Fruit fly (Drosophila melanogaster) whole organism, embryonic: ENCODE measurements around the gene TwdlF.
A peak's percentile ranks its signal among the peaks of the same experiment; 100 is the strongest.

Source experiments
- Adf1 ChIP-seq: fragments of 200-800 bp; sonication (Bioruptor generic); IDR thresholded peaks from 2 replicates; pipeline ENCODE4 v1.3.6; 2022; ENCODE audit warnings: missing biosample characterization, missing genetic modification characterization
- BtbVII ChIP-seq: fragments of 200-800 bp; sonication (Bioruptor generic); optimal IDR thresholded peaks from 3 replicates; lab custom pipeline; 2017; ENCODE audit warnings: missing biosample characterization, mild to moderate bottlenecking, missing genetic modification characterization
- CG10209 ChIP-seq: fragments of 200-800 bp; sonication (Bioruptor generic); optimal IDR thresholded peaks from 3 replicates; lab custom pipeline; 2017; ENCODE audit warnings: missing biosample characterization, mild to moderate bottlenecking, missing genetic modification characterization, missing genetic modification reagents
- CG1024 ChIP-seq: fragments of 200-800 bp; sonication (Bioruptor generic); IDR thresholded peaks from 2 replicates; pipeline ENCODE4 v1.3.6; 2022; ENCODE audit warnings: missing biosample characterization, missing genetic modification characterization
- CG11456 ChIP-seq: fragments of 200-800 bp; sonication (Bioruptor generic); IDR thresholded peaks from 3 replicates; pipeline ENCODE4 v1.3.6; 2022; ENCODE audit warnings: missing biosample characterization, missing genetic modification characterization
- CG12236 ChIP-seq: fragments of 200-800 bp; sonication (Bioruptor generic); optimal IDR thresholded peaks from 2 replicates; lab custom pipeline; 2016; ENCODE audit warnings: missing biosample characterization, missing genetic modification characterization
- CG15011 ChIP-seq: fragments of 200-800 bp; sonication (Bioruptor generic); optimal IDR thresholded peaks from 3 replicates; lab custom pipeline; 2018; ENCODE audit warnings: missing biosample characterization, mild to moderate bottlenecking, missing genetic modification characterization
- CG15696 ChIP-seq: fragments of 200-800 bp; sonication (Bioruptor generic); optimal IDR thresholded peaks from 2 replicates; lab custom pipeline; 2019; ENCODE audit warnings: missing biosample characterization, mild to moderate bottlenecking, missing genetic modification characterization, moderate library complexity
- CG3163 ChIP-seq: fragments of 200-800 bp; sonication (Bioruptor generic); optimal IDR thresholded peaks from 3 replicates; lab custom pipeline; 2016; ENCODE audit warnings: missing biosample characterization, missing genetic modification characterization
- CG33213 ChIP-seq: fragments of 200-800 bp; sonication (Bioruptor generic); optimal IDR thresholded peaks from 3 replicates; lab custom pipeline; 2016; ENCODE audit warnings: missing biosample characterization, missing genetic modification characterization
- CG34376 ChIP-seq: fragments of 200-800 bp; sonication (Bioruptor generic); optimal IDR thresholded peaks from 2 replicates; lab custom pipeline; 2018; ENCODE audit warnings: missing biosample characterization, mild to moderate bottlenecking, missing genetic modification characterization
- CG4730 ChIP-seq: fragments of 200-800 bp; sonication (Bioruptor generic); IDR thresholded peaks from 2 replicates; pipeline ENCODE4 v1.3.6; 2022; ENCODE audit warnings: missing biosample characterization, missing genetic modification characterization
- CG4854 ChIP-seq: fragments of 200-800 bp; sonication (Bioruptor generic); optimal IDR thresholded peaks from 2 replicates; lab custom pipeline; 2016; ENCODE audit warnings: missing biosample characterization, missing genetic modification characterization, inconsistent platforms
- CG8089 ChIP-seq: fragments of 200-800 bp; sonication (Bioruptor generic); optimal IDR thresholded peaks from 3 replicates; lab custom pipeline; 2016; ENCODE audit warnings: missing biosample characterization, missing genetic modification characterization
- CG8478 ChIP-seq: fragments of >200 bp; optimal IDR thresholded peaks from 2 replicates; lab custom pipeline; 2018
- D19A ChIP-seq: fragments of 200-800 bp; optimal IDR thresholded peaks from 3 replicates; lab custom pipeline; 2019; ENCODE audit warnings: missing biosample characterization, mild to moderate bottlenecking, missing genetic modification characterization, moderate library complexity
- E2f2 ChIP-seq: fragments of 200-800 bp; sonication (Bioruptor generic); IDR thresholded peaks from 2 replicates; pipeline ENCODE4 v1.3.6; 2022; ENCODE audit warnings: missing biosample characterization, missing genetic modification characterization
- Elba2 ChIP-seq: fragments of 200-800 bp; sonication (Bioruptor generic); optimal IDR thresholded peaks from 3 replicates; lab custom pipeline; 2016; ENCODE audit warnings: missing biosample characterization, missing genetic modification characterization
- HmgD ChIP-seq: fragments of 200-800 bp; sonication (Bioruptor generic); optimal IDR thresholded peaks from 3 replicates; lab custom pipeline; 2016; ENCODE audit warnings: missing biosample characterization, missing genetic modification characterization
- Kr ChIP-seq: fragments of 200-800 bp; sonication (Bioruptor generic); optimal IDR thresholded peaks from 2 replicates; lab custom pipeline; 2017; ENCODE audit warnings: missing biosample characterization, mild to moderate bottlenecking, missing genetic modification characterization
- Lhr ChIP-seq: fragments of 200-800 bp; sonication (Bioruptor generic); optimal IDR thresholded peaks from 3 replicates; lab custom pipeline; 2017; ENCODE audit warnings: mild to moderate bottlenecking, missing biosample characterization, missing genetic modification reagents, missing genetic modification characterization
- MESR4 ChIP-seq: fragments of 200-800 bp; sonication (Bioruptor generic); optimal IDR thresholded peaks from 2 replicates; lab custom pipeline; 2018; ENCODE audit warnings: missing biosample characterization, mild to moderate bottlenecking, missing genetic modification characterization, moderate library complexity
- Med ChIP-seq: fragments of 200-800 bp; sonication (Bioruptor generic); peaks from one replicate; lab custom pipeline; 2016; ENCODE audit warnings: missing biosample characterization, missing genetic modification characterization, mild to moderate bottlenecking, inconsistent platforms, moderate library complexity
- NFAT ChIP-seq: fragments of 200-800 bp; sonication (Bioruptor generic); IDR thresholded peaks from 2 replicates; pipeline ENCODE4 v1.3.6; 2022; ENCODE audit warnings: missing biosample characterization, missing genetic modification characterization
- NK7.1 ChIP-seq: fragments of 200-800 bp; sonication (Bioruptor generic); optimal IDR thresholded peaks from 3 replicates; lab custom pipeline; 2016; ENCODE audit warnings: missing biosample characterization, missing genetic modification characterization
- Neu2 ChIP-seq: fragments of 200-800 bp; sonication (Bioruptor generic); optimal IDR thresholded peaks from 3 replicates; lab custom pipeline; 2016; ENCODE audit warnings: missing biosample characterization, missing genetic modification characterization, borderline replicate concordance
- Stat92E ChIP-seq, 3 experiments: fragments of >200 bp in 2 of 3; fragments of 200-800 bp in 1 of 3; sonication (Bioruptor generic) in 1 of 3; optimal IDR thresholded peaks; 2 replicates each; lab custom pipeline; 2017 to 2019; ENCODE audit warnings: missing biosample characterization in 3 of 3, missing genetic modification characterization in 3 of 3, mild to moderate bottlenecking in 1 of 3, moderate library complexity in 1 of 3
- Trl ChIP-seq, 3 experiments: fragments of >200 bp in 2 of 3; fragments of 200-800 bp in 1 of 3; sonication (Bioruptor generic) in 1 of 3; optimal IDR thresholded peaks; 2 replicates in 1 of 3; 3 replicates in 2 of 3; lab custom pipeline; 2016 to 2017; ENCODE audit warnings: missing biosample characterization in 1 of 3, missing genetic modification characterization in 1 of 3
- Vsx1 ChIP-seq: fragments of 200-800 bp; sonication (Bioruptor generic); optimal IDR thresholded peaks from 2 replicates; lab custom pipeline; 2017; ENCODE audit warnings: missing biosample characterization, mild to moderate bottlenecking, missing genetic modification characterization, missing genetic modification reagents
- Xrp1 ChIP-seq: fragments of 200-800 bp; sonication (Bioruptor generic); IDR thresholded peaks from 2 replicates; pipeline ENCODE4 v1.3.6; 2022; ENCODE audit warnings: missing biosample characterization, missing genetic modification characterization
- ara ChIP-seq: fragments of 200-800 bp; sonication (Bioruptor generic); IDR thresholded peaks from 2 replicates; pipeline ENCODE4 v1.3.6; 2022; ENCODE audit warnings: missing biosample characterization, missing genetic modification characterization
- az2 ChIP-seq: fragments of 200-800 bp; sonication (Bioruptor generic); optimal IDR thresholded peaks from 3 replicates; lab custom pipeline; 2016; ENCODE audit warnings: missing biosample characterization, missing genetic modification characterization
- bbx ChIP-seq: fragments of 200-800 bp; sonication (Bioruptor generic); IDR thresholded peaks from 2 replicates; pipeline ENCODE4 v1.3.6; 2022; ENCODE audit warnings: missing biosample characterization, missing genetic modification characterization; ENCODE audit not compliant: partially characterized antibody
- bigmax ChIP-seq: fragments of 200-800 bp; sonication (Bioruptor generic); optimal IDR thresholded peaks from 2 replicates; lab custom pipeline; 2018; ENCODE audit warnings: missing biosample characterization, mild to moderate bottlenecking, missing genetic modification characterization
- chinmo ChIP-seq: fragments of 200-800 bp; sonication (Bioruptor generic); IDR thresholded peaks from 4 replicates; pipeline ENCODE4 v1.3.6; 2022; ENCODE audit warnings: missing biosample characterization, missing genetic modification characterization; ENCODE audit not compliant: partially characterized antibody
- croc ChIP-seq: fragments of 200-800 bp; sonication (Bioruptor generic); conservative IDR thresholded peaks from 3 replicates; pipeline ENCODE4 v1.3.6; 2022; ENCODE audit warnings: missing biosample characterization, missing genetic modification characterization
- crol ChIP-seq: fragments of 200-800 bp; sonication (Bioruptor generic); IDR thresholded peaks from 2 replicates; pipeline ENCODE4 v1.3.6; 2022; ENCODE audit warnings: missing biosample characterization, missing genetic modification characterization
- hbn ChIP-seq: fragments of 200-800 bp; sonication (Bioruptor generic); IDR thresholded peaks from 2 replicates; pipeline ENCODE4 v1.3.6; 2022; ENCODE audit warnings: missing biosample characterization, missing genetic modification characterization; ENCODE audit not compliant: partially characterized antibody
- kni ChIP-seq: fragments of 200-800 bp; sonication (Bioruptor generic); optimal IDR thresholded peaks from 3 replicates; lab custom pipeline; 2017; ENCODE audit warnings: mild to moderate bottlenecking, missing biosample characterization, missing genetic modification reagents, missing genetic modification characterization
- lilli ChIP-seq: fragments of 200-800 bp; sonication (Bioruptor generic); optimal IDR thresholded peaks from 3 replicates; lab custom pipeline; 2016; ENCODE audit warnings: missing biosample characterization, missing genetic modification characterization
- pho ChIP-seq: fragments of 200-800 bp; sonication (Bioruptor generic); optimal IDR thresholded peaks from 2 replicates; lab custom pipeline; 2016; ENCODE audit warnings: missing biosample characterization, missing genetic modification characterization
- pros ChIP-seq: fragments of 200-800 bp; sonication (Bioruptor generic); optimal IDR thresholded peaks from 3 replicates; lab custom pipeline; 2019; ENCODE audit warnings: missing biosample characterization, mild to moderate bottlenecking, missing genetic modification characterization, moderate library complexity
- pum ChIP-seq: fragments of 200-800 bp; sonication (Bioruptor generic); optimal IDR thresholded peaks from 2 replicates; lab custom pipeline; 2016; ENCODE audit warnings: missing biosample characterization, missing genetic modification characterization
- ro ChIP-seq: fragments of 200-800 bp; sonication (Bioruptor generic); IDR thresholded peaks from 2 replicates; pipeline ENCODE4 v1.3.6; 2022; ENCODE audit warnings: missing biosample characterization, missing genetic modification characterization
- stwl ChIP-seq: fragments of 200-800 bp; sonication (Bioruptor generic); optimal IDR thresholded peaks from 3 replicates; lab custom pipeline; 2018; ENCODE audit warnings: missing biosample characterization, mild to moderate bottlenecking, missing genetic modification characterization, moderate library complexity
- tin ChIP-seq: fragments of 200-800 bp; sonication (Bioruptor generic); optimal IDR thresholded peaks from 3 replicates; lab custom pipeline; 2016; ENCODE audit warnings: missing biosample characterization, missing genetic modification characterization
- tna ChIP-seq: fragments of 200-800 bp; sonication (Bioruptor generic); IDR thresholded peaks from 2 replicates; pipeline ENCODE4 v1.3.6; 2022; ENCODE audit warnings: missing biosample characterization, missing genetic modification characterization; ENCODE audit not compliant: partially characterized antibody
- ttk ChIP-seq: fragments of 200-800 bp; sonication (Bioruptor generic); IDR thresholded peaks from 2 replicates; pipeline ENCODE4 v2.1.2; 2022; ENCODE audit warnings: missing biosample characterization, missing genetic modification characterization
- tx ChIP-seq: fragments of 200-800 bp; sonication (Bioruptor generic); optimal IDR thresholded peaks from 2 replicates; lab custom pipeline; 2016; ENCODE audit warnings: missing biosample characterization, missing genetic modification characterization
- vfl ChIP-seq: fragments of 200-800 bp; sonication (Bioruptor generic); optimal IDR thresholded peaks from 2 replicates; lab custom pipeline; 2016; ENCODE audit warnings: missing biosample characterization, missing genetic modification characterization
- zfh1 ChIP-seq: fragments of 200-800 bp; sonication (Bioruptor generic); IDR thresholded peaks from 3 replicates; pipeline ENCODE4 v1.3.6; 2022; ENCODE audit warnings: missing biosample characterization, missing genetic modification characterization

Gene TwdlF

DNA sequence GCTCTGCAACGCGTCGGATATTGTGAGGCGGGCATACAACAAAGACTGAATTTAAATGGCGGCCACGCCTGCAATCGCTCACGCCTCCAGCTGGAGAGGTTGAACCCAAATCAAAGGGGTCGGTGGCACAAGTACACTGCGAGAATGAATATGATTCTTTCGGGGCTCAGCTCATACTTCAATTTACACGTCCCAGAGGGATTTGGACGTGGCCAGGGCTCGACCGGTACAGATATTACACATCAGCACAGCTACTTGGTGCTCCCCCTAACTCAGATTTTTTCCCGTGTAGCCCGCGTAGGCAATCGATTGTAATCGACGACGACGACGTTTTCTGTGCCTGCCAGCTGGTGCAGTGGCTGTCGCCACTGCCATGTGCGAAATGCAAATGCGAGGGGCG lies 32.8 kb upstream of the TwdlF start (continued):
- TF ChIP-seq Med (GFP tag; lab: Kevin White, UChicago): peak; percentile 98
- no peak for TF ChIP-seq CG34376
- peak; percentile 73 for TF ChIP-seq CG33213
- no peak for TF ChIP-seq CG15011 (GFP tag; lab: Kevin White, UChicago)
- peak; percentile 47 for TF ChIP-seq NK7.1
- no peak for TF ChIP-seq CG15696 (tag; lab: Kevin White, UChicago)
- peak; percentile 77 for TF ChIP-seq CG8089
- TF ChIP-seq NFAT: peak; percentile 68
- TF ChIP-seq Elba2 (GFP tag; lab: Kevin White, UChicago): no peak
- peak; percentile 59 for TF ChIP-seq lilli
- TF ChIP-seq tin (GFP tag; lab: Kevin White, UChicago): peak; percentile 86
- peak; percentile 57 for TF ChIP-seq tx
- peak; percentile 74 for TF ChIP-seq croc (GFP tag; lab: Robert Waterston, UW)
- peak; percentile 48 for TF ChIP-seq kni (GFP tag; lab: Kevin White, UChicago)
- TF ChIP-seq bigmax: no peak
- peak; percentile 27 for TF ChIP-seq CG12236 (GFP tag; lab: Kevin White, UChicago)
- no peak for TF ChIP-seq MESR4 (GFP tag; lab: Kevin White, UChicago)
- TF ChIP-seq crol (GFP tag; lab: Robert Waterston, UW): no peak
- TF ChIP-seq pho (GFP tag; lab: Kevin White, UChicago): peak; percentile 35
- no peak for TF ChIP-seq hbn (GFP tag; lab: Robert Waterston, UW)
- peak; percentile 75 for TF ChIP-seq CG4730 (GFP tag; lab: Robert Waterston, UW)
- TF ChIP-seq Vsx1 (GFP tag; lab: Kevin White, UChicago): peak; percentile 32
- peak; percentile 48 for TF ChIP-seq HmgD
- TF ChIP-seq Kr (GFP tag; lab: Kevin White, UChicago): no peak
- no peak for TF ChIP-seq stwl
- TF ChIP-seq D19A (tag; lab: Kevin White, UChicago): peak; percentile 57
- no peak for TF ChIP-seq pros
- TF ChIP-seq pum (GFP tag; lab: Kevin White, UChicago): peak; percentile 76
- TF ChIP-seq CG8478: no peak
- TF ChIP-seq CG11456 (GFP tag; lab: Robert Waterston, UW): peak; percentile 89
- TF ChIP-seq Trl (optimal IDR thresholded peaks at IDR 0.05; lab: Kevin White, UChicago): no peak
- TF ChIP-seq Trl (GFP tag; optimal IDR thresholded peaks at IDR 0.05; lab: Kevin White, UChicago): peak; percentile 64
- TF ChIP-seq vfl (GFP tag; lab: Kevin White, UChicago): no peak
- TF ChIP-seq CG10209 (GFP tag; lab: Kevin White, UChicago): peak; percentile 72
- TF ChIP-seq zfh1: peak; percentile 93
- no peak for TF ChIP-seq chinmo (GFP tag; lab: Robert Waterston, UW)
- TF ChIP-seq CG3163 (GFP tag; lab: Kevin White, UChicago): peak; percentile 32
- TF ChIP-seq BtbVII (GFP tag; lab: Kevin White, UChicago): peak; percentile 59
- peak; percentile 84 for TF ChIP-seq Xrp1 (GFP tag; lab: Robert Waterston, UW)
- TF ChIP-seq ro (GFP tag; lab: Robert Waterston, UW): peak; percentile 79
- peak; percentile 84 for TF ChIP-seq ara (GFP tag; lab: Robert Waterston, UW)
- TF ChIP-seq Neu2 (GFP tag; lab: Kevin White, UChicago): no peak
- peak; percentile 36; the same call in 1 of the 2 replicates for TF ChIP-seq Adf1
- TF ChIP-seq CG4854 (GFP tag; lab: Kevin White, UChicago): peak; percentile 8
- TF ChIP-seq tna: no peak
- TF ChIP-seq Stat92E (GFP tag; optimal IDR thresholded peaks at IDR 0.05; lab: Kevin White, UChicago): no peak
- peak; percentile 84 for TF ChIP-seq CG1024
- TF ChIP-seq ttk: peak; percentile 94
- TF ChIP-seq Lhr (GFP tag; lab: Kevin White, UChicago): peak; percentile 29
- peak; percentile 52 for TF ChIP-seq E2f2 (GFP tag; lab: Robert Waterston, UW)
- TF ChIP-seq az2 (GFP tag; lab: Kevin White, UChicago): peak; percentile 71
- no peak for TF ChIP-seq bbx (GFP tag; lab: Robert Waterston, UW)
